Worm (Caenorhabditis elegans) whole organism, midembryonic: ENCODE data around the gene mrps-26.

Experiments used
- T22C8.4 ChIP-seq: fragments of 200-800 bp; sonication (Bioruptor generic); IDR thresholded peaks from 2 replicates; pipeline ENCODE4 v1.3.6; 2022; ENCODE audit warnings: missing genetic modification characterization, missing compliant biosample characterization
- cog-1 ChIP-seq: sonication (generic microtip); optimal IDR thresholded peaks from 2 replicates; lab custom pipeline; 2016; ENCODE audit warnings: missing genetic modification characterization, missing compliant biosample characterization
- flt-1 ChIP-seq: fragments of 200-800 bp; sonication (Bioruptor generic); IDR thresholded peaks from 2 replicates; pipeline ENCODE4 v1.3.6; 2022; ENCODE audit warnings: missing genetic modification characterization, missing compliant biosample characterization
- klf-2 ChIP-seq: fragments of 200-800 bp; sonication (Bioruptor generic); conservative IDR thresholded peaks from 2 replicates; pipeline ENCODE4 v1.3.6; 2022; ENCODE audit warnings: missing genetic modification reagents, missing genetic modification characterization, missing compliant biosample characterization
- med-1 ChIP-seq: sonication (generic microtip); optimal IDR thresholded peaks from 2 replicates; lab custom pipeline; 2017; ENCODE audit warnings: missing genetic modification characterization, mild to moderate bottlenecking, missing compliant biosample characterization, antibody characterized with exemption, missing genetic modification reagents; ENCODE audit not compliant: insufficient read depth
- ref-1 ChIP-seq: fragments of 200-800 bp; sonication (Bioruptor generic); conservative IDR thresholded peaks from 2 replicates; pipeline ENCODE4 v1.3.6; 2022; ENCODE audit warnings: missing genetic modification reagents, missing genetic modification characterization, missing compliant biosample characterization
- tab-1 ChIP-seq: fragments of 200-800 bp; sonication (Bioruptor generic); IDR thresholded peaks from 2 replicates; pipeline ENCODE4 v1.3.6; 2022; ENCODE audit warnings: missing genetic modification characterization, missing compliant biosample characterization
- ztf-23 ChIP-seq: fragments of 200-800 bp; sonication (Bioruptor generic); IDR thresholded peaks from 2 replicates; pipeline ENCODE4 v1.3.6; 2022; ENCODE audit warnings: missing genetic modification reagents, missing genetic modification characterization, missing compliant biosample characterization
- ztf-29 ChIP-seq: fragments of 200-800 bp; sonication (Bioruptor generic); IDR thresholded peaks from 2 replicates; pipeline ENCODE4 v1.3.6; 2022; ENCODE audit warnings: missing genetic modification reagents, missing genetic modification characterization, missing compliant biosample characterization

- TF ChIP-seq klf-2 (GFP tag; lab: Robert Waterston, UW) = no peak
- TF ChIP-seq ref-1 (GFP tag; lab: Robert Waterston, UW) = no peak
- no peak for TF ChIP-seq ztf-29 (GFP tag; lab: Robert Waterston, UW)
- no peak for TF ChIP-seq flt-1 (GFP tag; lab: Robert Waterston, UW)
- TF ChIP-seq med-1 (GFP tag; lab: Kevin White, UChicago) = no peak
- no peak for TF ChIP-seq cog-1 (tag; lab: Kevin White, UChicago)
- TF ChIP-seq T22C8.4 = no peak
- TF ChIP-seq ztf-23 (GFP tag; lab: Robert Waterston, UW) = no peak
- no peak for TF ChIP-seq tab-1
Observed at ce11 chrIII:5241854-5242253, 7.4 kb downstream of the mrps-26 start.
